Worm (Caenorhabditis elegans) whole organism, young adult: ENCODE measurements around the gene Y69A2AR.50.

Experiments
- B0019.2 ChIP-seq: fragments of 200-800 bp; sonication (Bioruptor generic); conservative IDR thresholded peaks from 2 replicates; pipeline ENCODE4 v1.3.6; 2022; ENCODE audit warnings: missing genetic modification reagents, missing genetic modification characterization, missing compliant biosample characterization
- B0261.1 ChIP-seq: sonication (generic microtip); optimal IDR thresholded peaks from 2 replicates; lab custom pipeline; 2016; ENCODE audit warnings: mild to moderate bottlenecking, missing genetic modification characterization, moderate library complexity, missing compliant biosample characterization
- B0336.3 ChIP-seq: fragments of 200-800 bp; sonication (Bioruptor generic); IDR thresholded peaks from 2 replicates; pipeline ENCODE4 v1.3.6; 2022; ENCODE audit warnings: missing genetic modification characterization, missing compliant biosample characterization
- C06A6.2 ChIP-seq: fragments of 200-800 bp; sonication (Bioruptor generic); conservative IDR thresholded peaks from 2 replicates; pipeline ENCODE4 v1.3.6; 2022; ENCODE audit warnings: missing genetic modification characterization, missing compliant biosample characterization
- F23B12.7 ChIP-seq: sonication (generic microtip); optimal IDR thresholded peaks from 2 replicates; lab custom pipeline; 2017; ENCODE audit warnings: missing genetic modification characterization, mild to moderate bottlenecking, missing compliant biosample characterization, antibody characterized with exemption, moderate library complexity; ENCODE audit not compliant: insufficient read depth
- F33H1.4 ChIP-seq: fragments of 200-800 bp; sonication (Bioruptor generic); IDR thresholded peaks from 2 replicates; pipeline ENCODE4 v1.3.6; 2022; ENCODE audit warnings: missing genetic modification reagents, missing genetic modification characterization, missing compliant biosample characterization
- F39B2.1 ChIP-seq: fragments of 200-800 bp; sonication (Bioruptor generic); IDR thresholded peaks from 2 replicates; pipeline ENCODE4 v1.3.6; 2022; ENCODE audit warnings: missing genetic modification reagents, missing genetic modification characterization, missing compliant biosample characterization
- F52B5.7 ChIP-seq: sonication (generic microtip); optimal IDR thresholded peaks from 2 replicates; lab custom pipeline; 2016; ENCODE audit warnings: mild to moderate bottlenecking, missing genetic modification characterization, missing compliant biosample characterization
- F55B11.4 ChIP-seq: sonication (generic microtip); optimal IDR thresholded peaks from 2 replicates; lab custom pipeline; 2016; ENCODE audit warnings: missing compliant biosample characterization, missing genetic modification characterization, borderline replicate concordance; ENCODE audit not compliant: insufficient read depth
- F57A8.1 ChIP-seq: fragments of 200-800 bp; sonication (Bioruptor generic); optimal IDR thresholded peaks from 2 replicates; lab custom pipeline; 2018; ENCODE audit warnings: mild to moderate bottlenecking, missing genetic modification characterization, moderate library complexity, missing compliant biosample characterization
- T07F8.4 ChIP-seq: sonication (generic microtip); optimal IDR thresholded peaks from 2 replicates; lab custom pipeline; 2016; ENCODE audit warnings: mild to moderate bottlenecking, missing genetic modification characterization, moderate library complexity, missing compliant biosample characterization
- T26A5.8 ChIP-seq: sonication (generic microtip); optimal IDR thresholded peaks from 2 replicates; lab custom pipeline; 2016; ENCODE audit warnings: missing genetic modification characterization, missing compliant biosample characterization
- Y56A3A.18 ChIP-seq: fragments of 200-800 bp; sonication (Bioruptor generic); IDR thresholded peaks from 2 replicates; pipeline ENCODE4 v1.3.6; 2022; ENCODE audit warnings: missing genetic modification reagents, missing genetic modification characterization, missing compliant biosample characterization
- Y79H2A.3 ChIP-seq: fragments of 200-800 bp; sonication (Bioruptor generic); conservative IDR thresholded peaks from 2 replicates; pipeline ENCODE4 v1.3.6; 2022; ENCODE audit warnings: missing genetic modification reagents, missing genetic modification characterization, missing compliant biosample characterization
- ZK185.1 ChIP-seq: sonication (generic microtip); optimal IDR thresholded peaks from 2 replicates; lab custom pipeline; 2016; ENCODE audit warnings: mild to moderate bottlenecking, missing genetic modification characterization, missing compliant biosample characterization; ENCODE audit not compliant: poor library complexity, severe bottlenecking
- athp-1 ChIP-seq: sonication (generic microtip); optimal IDR thresholded peaks from 2 replicates; lab custom pipeline; 2017; ENCODE audit warnings: mild to moderate bottlenecking, missing genetic modification characterization, missing compliant biosample characterization
- attf-5 ChIP-seq: fragments of 200-800 bp; sonication (Bioruptor generic); optimal IDR thresholded peaks from 2 replicates; lab custom pipeline; 2018; ENCODE audit warnings: mild to moderate bottlenecking, missing genetic modification characterization, missing compliant biosample characterization
- attf-6 ChIP-seq: fragments of 200-800 bp; sonication (Bioruptor generic); IDR thresholded peaks from 2 replicates; pipeline ENCODE4 v1.3.6; 2022; ENCODE audit warnings: missing genetic modification reagents, missing genetic modification characterization, missing compliant biosample characterization
- cebp-1 ChIP-seq, 2 experiments: fragments of 200-800 bp in 1 of 2; sonication (Bioruptor generic) in 1 of 2; sonication (generic microtip) in 1 of 2; IDR thresholded peaks in 1 of 2; optimal IDR thresholded peaks in 1 of 2; 2 replicates each; pipeline versions ENCODE4 v1.3.6 to Lab custom; 2017 to 2022; ENCODE audit warnings: missing compliant biosample characterization in 2 of 2, missing genetic modification characterization in 2 of 2, mild to moderate bottlenecking in 1 of 2, missing genetic modification reagents in 1 of 2, moderate library complexity in 1 of 2
- cebp-2 ChIP-seq: fragments of 200-800 bp; sonication (Bioruptor generic); IDR thresholded peaks from 2 replicates; pipeline ENCODE4 v1.3.6; 2022; ENCODE audit warnings: missing genetic modification characterization, missing compliant biosample characterization
- ceh-40 ChIP-seq: fragments of 200-800 bp; sonication (Bioruptor generic); IDR thresholded peaks from 2 replicates; pipeline ENCODE4 v1.3.6; 2022; ENCODE audit warnings: missing genetic modification characterization, missing compliant biosample characterization
- ceh-91 ChIP-seq: fragments of 200-800 bp; sonication (Bioruptor generic); IDR thresholded peaks from 2 replicates; pipeline ENCODE4 v1.3.6; 2022; ENCODE audit warnings: missing genetic modification reagents, missing genetic modification characterization, missing compliant biosample characterization
- egl-18 ChIP-seq: fragments of 200-800 bp; sonication (Bioruptor generic); IDR thresholded peaks from 2 replicates; pipeline ENCODE4 v1.3.6; 2022; ENCODE audit warnings: missing genetic modification reagents, missing genetic modification characterization, missing compliant biosample characterization
- fkh-3 ChIP-seq: sonication (generic microtip); optimal IDR thresholded peaks from 2 replicates; lab custom pipeline; 2016; ENCODE audit warnings: mild to moderate bottlenecking, missing genetic modification characterization, missing compliant biosample characterization
- him-1 ChIP-seq: sonication (generic microtip); optimal IDR thresholded peaks from 2 replicates; lab custom pipeline; 2016; ENCODE audit warnings: missing genotype, missing genetic modification reagents, missing genetic modification characterization, missing compliant biosample characterization
- let-607 ChIP-seq, 2 experiments: fragments of 200-800 bp in 1 of 2; sonication (Bioruptor generic) in 1 of 2; sonication (generic microtip) in 1 of 2; optimal IDR thresholded peaks; 2 replicates each; lab custom pipeline; 2016 to 2018; ENCODE audit warnings: mild to moderate bottlenecking in 2 of 2, missing compliant biosample characterization in 2 of 2, missing genetic modification characterization in 2 of 2, moderate library complexity in 2 of 2, missing genotype in 1 of 2
- lin-35 ChIP-seq, 3 experiments: fragments of 150-350 bp in 2 of 3; sonication (generic microtip) in 1 of 3; optimal IDR thresholded peaks; 2 replicates each; lab custom pipeline; 2014 to 2018; ENCODE audit warnings: missing biosample characterization in 3 of 3, missing genetic modification characterization in 3 of 3, missing genetic modification reagents in 3 of 3
- lin-40 ChIP-seq: sonication (generic microtip); optimal IDR thresholded peaks from 2 replicates; lab custom pipeline; 2016; ENCODE audit warnings: missing genetic modification characterization, mild to moderate bottlenecking, missing compliant biosample characterization, missing genotype, missing genetic modification reagents
- lsy-27 ChIP-seq: sonication (generic microtip); optimal IDR thresholded peaks from 2 replicates; lab custom pipeline; 2017; ENCODE audit warnings: missing genetic modification characterization, mild to moderate bottlenecking, missing compliant biosample characterization, antibody characterized with exemption, missing genotype, borderline replicate concordance; ENCODE audit not compliant: insufficient read depth
- madf-6 ChIP-seq: fragments of 200-800 bp; sonication (Bioruptor generic); IDR thresholded peaks from 2 replicates; pipeline ENCODE4 v1.3.6; 2022; ENCODE audit warnings: missing genetic modification reagents, missing genetic modification characterization, missing compliant biosample characterization
- nfya-2 ChIP-seq: fragments of 200-800 bp; sonication (Bioruptor generic); IDR thresholded peaks from 2 replicates; pipeline ENCODE4 v1.3.6; 2022; ENCODE audit warnings: missing genetic modification reagents, missing genetic modification characterization, missing compliant biosample characterization
- nfyb-1 ChIP-seq: fragments of 200-800 bp; sonication (Bioruptor generic); IDR thresholded peaks from 2 replicates; pipeline ENCODE4 v1.3.6; 2022; ENCODE audit warnings: missing genetic modification reagents, missing genetic modification characterization, missing compliant biosample characterization
- pbrm-1 ChIP-seq: fragments of 200-800 bp; sonication (Bioruptor generic); IDR thresholded peaks from 2 replicates; pipeline ENCODE4 v1.3.6; 2022; ENCODE audit warnings: missing genetic modification reagents, missing genetic modification characterization, missing compliant biosample characterization
- rec-8 ChIP-seq, 2 experiments: sonication (generic microtip); optimal IDR thresholded peaks; 2 replicates each; lab custom pipeline; 2016; ENCODE audit warnings: mild to moderate bottlenecking in 2 of 2, missing genetic modification characterization in 2 of 2, missing genetic modification reagents in 2 of 2, missing genotype in 2 of 2, missing biosample characterization in 1 of 2, missing compliant biosample characterization in 1 of 2, moderate library complexity in 1 of 2
- sdz-38 ChIP-seq: sonication (generic microtip); optimal IDR thresholded peaks from 2 replicates; lab custom pipeline; 2016; ENCODE audit warnings: missing genotype, missing genetic modification characterization, missing compliant biosample characterization
- snpc-4 ChIP-seq, 5 experiments: fragments of 150-350 bp in 1 of 5; sonication (generic microtip) in 4 of 5; optimal IDR thresholded peaks; 2 replicates each; lab custom pipeline; 2014 to 2018; ENCODE audit warnings: missing genetic modification characterization in 5 of 5, missing biosample characterization in 3 of 5, antibody characterized with exemption in 2 of 5, mild to moderate bottlenecking in 2 of 5, missing compliant biosample characterization in 2 of 5, missing genotype in 2 of 5, moderate library complexity in 2 of 5, missing genetic modification reagents in 1 of 5
- unc-130 ChIP-seq: sonication (generic microtip); optimal IDR thresholded peaks from 2 replicates; lab custom pipeline; 2016; ENCODE audit warnings: missing genetic modification reagents, missing genetic modification characterization, missing compliant biosample characterization
- xnd-1 ChIP-seq: sonication (generic microtip); optimal IDR thresholded peaks from 2 replicates; lab custom pipeline; 2016; ENCODE audit warnings: missing genotype, missing genetic modification reagents, missing genetic modification characterization, missing compliant biosample characterization
- zfh-2 ChIP-seq: fragments of 200-800 bp; sonication (Bioruptor generic); conservative IDR thresholded peaks from 2 replicates; pipeline ENCODE4 v1.3.6; 2022; ENCODE audit warnings: missing genetic modification reagents, missing genetic modification characterization, missing compliant biosample characterization

Y69A2AR.50 gene

DNA sequence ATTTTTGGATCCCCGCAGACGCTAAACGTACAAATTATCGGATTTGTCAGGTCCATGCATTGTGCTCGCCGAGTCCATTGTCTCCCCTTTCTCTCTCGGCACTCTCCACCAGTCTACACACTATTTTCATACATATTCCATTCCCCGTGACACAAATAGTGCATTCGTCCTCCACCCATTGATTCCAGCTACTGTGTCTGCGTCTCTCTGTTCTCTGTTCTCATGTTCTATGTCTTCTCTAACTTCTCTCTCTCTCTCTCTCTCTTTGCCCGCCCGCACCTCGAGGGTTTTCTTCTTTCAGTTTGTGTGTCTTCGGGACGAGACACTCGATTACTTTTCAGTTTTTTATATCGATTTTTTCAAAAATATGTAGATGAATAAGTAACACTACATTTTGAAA, 37.5 kb downstream of the Y69A2AR.50 start (continued):
- 0 out of 2 replicates have a peak, but pooled peaks have one; percentile 14 for TF ChIP-seq F33H1.4 (GFP tag; lab: Robert Waterston, UW)
- 0 out of 2 replicates have a peak, but pooled peaks have one; percentile 52 for TF ChIP-seq B0336.3
- peak; percentile 29 for TF ChIP-seq F23B12.7
- TF ChIP-seq F55B11.4 (tag; lab: Kevin White, UChicago): no peak
- no peak for TF ChIP-seq Y79H2A.3 (GFP tag; lab: Robert Waterston, UW)
- TF ChIP-seq C06A6.2 (GFP tag; lab: Robert Waterston, UW): 0 out of 2 replicates have a peak, but pooled peaks have one; percentile 42
- TF ChIP-seq F52B5.7: no peak
- TF ChIP-seq snpc-4 (GFP tag; optimal IDR thresholded peaks at IDR 0.05; lab: Kevin White, UChicago): no peak
- peak in 1 of 4 experiments; percentile 43 for TF ChIP-seq snpc-4 (tag; optimal IDR thresholded peaks at IDR 0.05; lab: Kevin White, UChicago)
- peak in 1 of 3 experiments; percentile 52 for TF ChIP-seq lin-35 (GFP tag; optimal IDR thresholded peaks at IDR 0.05; lab: Kevin White, UChicago)
- no peak for TF ChIP-seq ZK185.1 (tag; lab: Kevin White, UChicago)

DNA sequence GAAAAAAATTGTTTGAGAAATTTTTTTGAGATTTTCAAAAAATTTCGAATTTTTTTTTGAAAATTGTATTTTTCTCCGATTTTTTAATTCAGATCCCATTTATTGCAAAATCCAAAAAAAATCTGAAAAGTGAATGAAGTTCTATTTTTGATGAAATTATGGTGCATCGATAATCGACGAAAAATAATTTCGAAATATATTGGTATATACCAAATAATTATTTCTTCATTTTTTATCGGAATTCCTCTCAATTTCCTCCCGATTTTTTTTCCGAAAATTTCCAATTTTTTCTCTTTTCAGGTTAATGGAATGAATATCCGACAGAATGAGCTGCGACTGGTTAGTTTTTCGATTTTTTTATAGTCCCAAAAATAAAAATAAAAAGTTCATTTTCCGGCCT, 38.7 kb downstream of the Y69A2AR.50 start, which contains the start of gene epg-9:
Gene epg-9 (plus strand): TSS at position 301 of the 400 bp plus-strand sequence.
- no peak for TF ChIP-seq unc-130 (GFP tag; lab: Kevin White, UChicago)
- no peak for TF ChIP-seq athp-1 (tag; lab: Kevin White, UChicago)
- TF ChIP-seq F39B2.1 (GFP tag; lab: Robert Waterston, UW): no peak
- TF ChIP-seq rec-8 (tag; optimal IDR thresholded peaks at IDR 0.05; lab: Kevin White, UChicago): no peak
- TF ChIP-seq, all 124 proteins: peak for 0

DNA sequence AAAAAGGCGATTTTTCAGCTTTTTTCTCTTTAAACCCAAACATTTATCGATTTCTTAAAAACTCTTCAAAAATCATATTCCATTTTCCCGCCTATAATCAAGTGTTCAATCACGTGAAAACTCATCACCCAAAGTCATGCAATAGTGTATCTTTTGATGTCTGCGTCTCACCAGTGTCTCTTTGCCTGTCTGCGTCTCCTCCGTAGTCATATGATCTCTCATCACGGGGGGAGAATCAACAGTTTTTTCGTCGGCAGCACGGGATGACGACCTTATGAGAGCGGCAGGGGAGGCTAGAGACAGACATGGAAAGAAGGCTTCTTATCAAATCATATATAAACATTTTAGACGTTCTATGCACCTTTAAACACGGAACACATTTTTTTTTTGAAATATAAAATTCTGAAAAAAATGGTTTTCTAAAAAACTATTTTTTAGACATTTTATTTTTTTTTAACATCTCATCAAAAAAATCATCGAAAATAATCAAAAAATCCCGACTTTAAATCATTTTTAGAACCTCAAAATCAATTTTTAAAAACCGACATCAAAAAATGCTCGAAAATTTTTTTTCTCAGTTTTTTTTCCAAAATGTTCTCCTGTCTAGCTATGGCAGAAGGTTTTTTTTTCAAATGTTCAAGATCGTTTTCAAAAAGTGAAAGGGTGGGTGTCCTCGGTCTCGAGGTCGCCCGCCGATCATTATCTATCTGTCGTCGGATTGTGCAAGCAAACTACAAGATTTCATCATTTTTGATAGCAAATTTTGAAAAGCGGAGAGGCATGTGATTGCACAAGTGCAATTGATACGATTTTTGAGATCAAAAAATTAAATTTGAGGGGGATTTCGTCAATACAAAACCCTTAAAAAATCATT, 40.1 kb downstream of the Y69A2AR.50 start:
- TF ChIP-seq ceh-91 (GFP tag; lab: Robert Waterston, UW) (peak; percentile 51), snpc-4 (GFP tag; optimal IDR thresholded peaks at IDR 0.05; lab: Kevin White, UChicago) (no peak), snpc-4 (tag; optimal IDR thresholded peaks at IDR 0.05; lab: Kevin White, UChicago) (peak; percentile 59 to 88 (median 81)), attf-5 (GFP tag; lab: Kevin White, UChicago) (peak; percentile 99), F55B11.4 (tag; lab: Kevin White, UChicago) (no peak), B0019.2 (GFP tag; lab: Robert Waterston, UW) (peak; percentile 58; the same call in 1 of the 2 replicates), lin-40 (tag; lab: Kevin White, UChicago) (peak; percentile 97), B0261.1 (tag; lab: Kevin White, UChicago) (peak; percentile 19), ceh-40 (GFP tag; lab: Robert Waterston, UW) (peak; percentile 63; the same call in 1 of the 2 replicates), cebp-1 (GFP tag; IDR thresholded peaks at IDR 0.05; lab: Robert Waterston, UW) (peak; percentile 89), cebp-1 (tag; optimal IDR thresholded peaks at IDR 0.05; lab: Kevin White, UChicago) (peak; percentile 97), sdz-38 (tag; lab: Kevin White, UChicago) (no peak), T26A5.8 (tag; lab: Kevin White, UChicago) (no peak), let-607 (tag; optimal IDR thresholded peaks at IDR 0.05; lab: Kevin White, UChicago) (peak; percentile 78 to 93), rec-8 (tag; optimal IDR thresholded peaks at IDR 0.05; lab: Kevin White, UChicago) (no peak), F57A8.1 (GFP tag; lab: Kevin White, UChicago) (no peak), Y56A3A.18 (peak; percentile 96), nfya-2 (GFP tag; lab: Robert Waterston, UW) (no peak), him-1 (tag; lab: Kevin White, UChicago) (no peak), zfh-2 (peak; percentile 92), fkh-3 (tag; lab: Kevin White, UChicago) (no peak), cebp-2 (peak; percentile 79; the same call in 1 of the 2 replicates), T07F8.4 (tag; lab: Kevin White, UChicago) (peak; percentile 35), egl-18 (GFP tag; lab: Robert Waterston, UW) (peak; percentile 84), nfyb-1 (GFP tag; lab: Robert Waterston, UW) (peak; percentile 97), madf-6 (GFP tag; lab: Robert Waterston, UW) (peak; percentile 60; the same call in 1 of the 2 replicates), unc-130 (GFP tag; lab: Kevin White, UChicago) (no peak), C06A6.2 (GFP tag; lab: Robert Waterston, UW) (peak; percentile 96), lsy-27 (no peak), pbrm-1 (GFP tag; lab: Robert Waterston, UW) (peak; percentile 96), attf-6 (GFP tag; lab: Robert Waterston, UW) (peak; percentile 62), xnd-1 (tag; lab: Kevin White, UChicago) (no peak)
